Worm (Caenorhabditis elegans) whole organism, mixed stage, embryonic: ENCODE results near the gene bath-33.

Experiments used
- M03D4.4 ChIP-seq: sonication (generic microtip); optimal IDR thresholded peaks from 2 replicates; lab custom pipeline; 2017; ENCODE audit warnings: mild to moderate bottlenecking, missing genetic modification characterization, missing compliant biosample characterization
- nhr-28 ChIP-seq: fragments of 150-350 bp; optimal IDR thresholded peaks from 2 replicates; lab custom pipeline; 2014; ENCODE audit warnings: missing biosample characterization, missing genetic modification characterization
- nhr-76 ChIP-seq: sonication (generic microtip); optimal IDR thresholded peaks from 2 replicates; lab custom pipeline; 2017; ENCODE audit warnings: missing biosample characterization, missing genetic modification characterization
- unc-39 ChIP-seq: fragments of 150-350 bp; optimal IDR thresholded peaks from 2 replicates; lab custom pipeline; 2014; ENCODE audit warnings: missing biosample characterization, missing genetic modification characterization

DNA sequence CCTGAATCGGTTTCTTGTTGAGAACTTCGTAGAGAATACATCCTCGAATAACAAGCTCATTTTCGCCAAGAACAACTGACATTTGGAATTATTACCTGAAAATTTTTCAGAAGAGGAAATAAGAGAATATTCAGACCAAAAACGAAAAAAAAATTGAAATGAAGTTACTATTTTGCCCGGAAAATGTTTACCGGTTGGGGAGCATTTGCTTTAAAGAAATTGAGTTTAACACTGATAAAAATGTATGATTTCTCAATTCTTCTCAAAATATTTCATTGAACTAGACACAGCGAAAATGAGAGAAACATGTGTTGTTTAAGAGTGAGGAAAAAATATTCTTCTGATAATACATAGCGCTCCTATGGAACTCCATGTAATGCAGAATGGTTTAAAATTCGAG lies 10.4 kb upstream of the bath-33 start, which contains the start of gene fbxa-165:
- TF ChIP-seq M03D4.4 (tag; lab: Kevin White, UChicago) (no peak), nhr-76 (tag; lab: Kevin White, UChicago) (no peak), nhr-28 (tag; lab: Kevin White, UChicago) (no peak), unc-39 (tag; lab: Kevin White, UChicago) (no peak)
